Worm (Caenorhabditis elegans) whole organism, L3 larva: ENCODE data around the gene R05H5.4.
A peak's percentile ranks its signal among the peaks of the same experiment; 100 is the strongest.

Source experiments
- R02D3.7 ChIP-seq: fragments of 150-350 bp; optimal IDR thresholded peaks from 2 replicates; lab custom pipeline; 2014; ENCODE audit warnings: missing biosample characterization, missing genetic modification characterization
- aly-2 ChIP-seq: fragments of 150-350 bp; optimal IDR thresholded peaks from 2 replicates; lab custom pipeline; 2014; ENCODE audit warnings: missing biosample characterization, missing genetic modification characterization
- lin-15B ChIP-seq: fragments of 150-350 bp; optimal IDR thresholded peaks from 2 replicates; lab custom pipeline; 2014; ENCODE audit warnings: missing biosample characterization, missing genetic modification characterization
- nfya-1 ChIP-seq: sonication (generic microtip); optimal IDR thresholded peaks from 2 replicates; lab custom pipeline; 2017; ENCODE audit warnings: missing genetic modification characterization, mild to moderate bottlenecking, missing compliant biosample characterization, antibody characterized with exemption, moderate library complexity; ENCODE audit not compliant: insufficient read depth
- nhr-237 ChIP-seq: fragments of 150-350 bp; optimal IDR thresholded peaks from 2 replicates; lab custom pipeline; 2014; ENCODE audit warnings: missing biosample characterization, missing genetic modification characterization
- nhr-25 ChIP-seq: sonication (generic microtip); optimal IDR thresholded peaks from 2 replicates; lab custom pipeline; 2017; ENCODE audit warnings: missing biosample characterization, missing genetic modification characterization
- pha-4 ChIP-seq: fragments of 150-350 bp; optimal IDR thresholded peaks from 2 replicates; lab custom pipeline; 2014; ENCODE audit warnings: missing biosample characterization, missing genetic modification reagents, missing genetic modification characterization
- pqm-1 ChIP-seq: fragments of 150-350 bp; optimal IDR thresholded peaks from 2 replicates; lab custom pipeline; 2017; ENCODE audit warnings: missing biosample characterization, missing genetic modification characterization, inconsistent platforms
- skn-1 ChIP-seq: fragments of 150-350 bp; optimal IDR thresholded peaks from 2 replicates; lab custom pipeline; 2014; ENCODE audit warnings: missing biosample characterization, missing genetic modification characterization

- TF ChIP-seq nhr-25 (no peak), nfya-1 (tag; lab: Kevin White, UChicago) (peak; percentile 68), aly-2 (tag; lab: Kevin White, UChicago) (no peak), R02D3.7 (tag; lab: Kevin White, UChicago) (no peak), pha-4 (no peak), nhr-237 (tag; lab: Kevin White, UChicago) (no peak), skn-1 (tag; lab: Kevin White, UChicago) (no peak), lin-15B (peak; percentile 25), pqm-1 (no peak)
Measured at ce11 chrII:10202275-10202674, 2.5 kb upstream of the R05H5.4 start.
